Worm (Caenorhabditis elegans) whole organism, midembryonic: ENCODE results near the gene F19B10.2.

ENCODE experiments used
- flt-1 ChIP-seq: fragments of 200-800 bp; sonication (Bioruptor generic); IDR thresholded peaks from 2 replicates; pipeline ENCODE4 v1.3.6; 2022; ENCODE audit warnings: missing genetic modification characterization, missing compliant biosample characterization
- tab-1 ChIP-seq: fragments of 200-800 bp; sonication (Bioruptor generic); IDR thresholded peaks from 2 replicates; pipeline ENCODE4 v1.3.6; 2022; ENCODE audit warnings: missing genetic modification characterization, missing compliant biosample characterization
- ztf-23 ChIP-seq: fragments of 200-800 bp; sonication (Bioruptor generic); IDR thresholded peaks from 2 replicates; pipeline ENCODE4 v1.3.6; 2022; ENCODE audit warnings: missing genetic modification reagents, missing genetic modification characterization, missing compliant biosample characterization
- ztf-29 ChIP-seq: fragments of 200-800 bp; sonication (Bioruptor generic); IDR thresholded peaks from 2 replicates; pipeline ENCODE4 v1.3.6; 2022; ENCODE audit warnings: missing genetic modification reagents, missing genetic modification characterization, missing compliant biosample characterization

DNA sequence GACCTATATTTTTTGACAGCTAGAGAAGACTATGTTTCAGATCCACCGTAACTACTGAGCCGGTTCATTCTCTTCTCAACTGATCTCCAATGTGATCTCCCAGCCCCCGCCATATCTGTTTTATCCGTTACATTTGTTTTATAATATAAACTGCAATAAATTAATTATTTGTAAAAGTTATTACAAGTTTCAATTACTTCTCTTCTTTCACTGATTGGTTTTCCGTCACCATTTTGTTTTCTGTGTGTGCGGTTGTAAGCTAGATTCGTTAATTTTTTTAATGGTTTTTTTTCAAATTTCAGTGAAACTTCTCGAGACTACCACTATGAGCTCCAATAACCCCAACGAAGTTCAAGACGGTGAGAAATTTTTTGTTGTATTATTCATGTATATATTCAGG is 44.5 kb upstream of the F19B10.2 start, which contains the start of gene M151.2:
- TF ChIP-seq flt-1 (no peak), ztf-29 (GFP tag; lab: Robert Waterston, UW) (no peak), ztf-23 (GFP tag; lab: Robert Waterston, UW) (no peak), tab-1 (GFP tag; lab: Robert Waterston, UW) (no peak)
